Worm (Caenorhabditis elegans): ENCODE data around the gene Y54F10BM.12.

The Y54F10BM.12 gene

ce11 chrIII:2310996-2311395 lies 18.5 kb downstream of the Y54F10BM.12 start:
- no peak for TF ChIP-seq him-1 (tag; optimal IDR thresholded peaks at IDR 0.05)
- TF ChIP-seq W03F9.2 (tag; optimal IDR thresholded peaks at IDR 0.05): no peak
- TF ChIP-seq dao-5 (tag; optimal IDR thresholded peaks at IDR 0.05): no peak

- no peak for TF ChIP-seq dao-5 (tag; optimal IDR thresholded peaks at IDR 0.05)
- TF ChIP-seq W03F9.2 (tag; optimal IDR thresholded peaks at IDR 0.05): no peak
- TF ChIP-seq him-1 (tag; optimal IDR thresholded peaks at IDR 0.05): no peak
Observed at ce11 chrIII:2308026-2308425, 21.5 kb downstream of the Y54F10BM.12 start, which contains the start of the genes fbxa-1 and Y54F10BM.20. Gene fbxa-1 (minus strand): TSS chrIII:2308126. Gene Y54F10BM.20 (plus strand): TSS chrIII:2308256.

- TF ChIP-seq W03F9.2 (tag; optimal IDR thresholded peaks at IDR 0.05): no peak
- no peak for TF ChIP-seq dao-5 (tag; optimal IDR thresholded peaks at IDR 0.05)
- no peak for TF ChIP-seq him-1 (tag; optimal IDR thresholded peaks at IDR 0.05)
Observed at ce11 chrIII:2304867-2305266, 24.6 kb downstream of the Y54F10BM.12 start, which contains the start of gene Y54F10BM.9. Gene Y54F10BM.9 (minus strand): TSS chrIII:2304927.

- TF ChIP-seq W03F9.2 (tag; optimal IDR thresholded peaks at IDR 0.05) (no peak), him-1 (tag; optimal IDR thresholded peaks at IDR 0.05) (no peak), dao-5 (tag; optimal IDR thresholded peaks at IDR 0.05) (no peak)
Observed at ce11 chrIII:2304149-2304548, 25.3 kb downstream of the Y54F10BM.12 start.

- TF ChIP-seq W03F9.2 (tag; optimal IDR thresholded peaks at IDR 0.05) (no peak), him-1 (tag; optimal IDR thresholded peaks at IDR 0.05) (no peak), dao-5 (tag; optimal IDR thresholded peaks at IDR 0.05) (no peak)
Observed at ce11 chrIII:2294736-2295135, 34.7 kb downstream of the Y54F10BM.12 start.

- TF ChIP-seq W03F9.2 (tag; optimal IDR thresholded peaks at IDR 0.05) (no peak), dao-5 (tag; optimal IDR thresholded peaks at IDR 0.05) (no peak), him-1 (tag; optimal IDR thresholded peaks at IDR 0.05) (no peak)
Observed at ce11 chrIII:2291139-2291538, 38.3 kb downstream of the Y54F10BM.12 start, which contains the start of gene fbxa-219. Gene fbxa-219 (plus strand): TSS chrIII:2291415.

- TF ChIP-seq W03F9.2 (tag; optimal IDR thresholded peaks at IDR 0.05) (no peak), him-1 (tag; optimal IDR thresholded peaks at IDR 0.05) (no peak), dao-5 (tag; optimal IDR thresholded peaks at IDR 0.05) (no peak)
Observed at ce11 chrIII:2288261-2288660, 41.2 kb downstream of the Y54F10BM.12 start.

- no peak for TF ChIP-seq dao-5 (tag; optimal IDR thresholded peaks at IDR 0.05)
- no peak for TF ChIP-seq him-1 (tag; optimal IDR thresholded peaks at IDR 0.05)
- no peak for TF ChIP-seq W03F9.2 (tag; optimal IDR thresholded peaks at IDR 0.05)
Observed at ce11 chrIII:2283341-2283847, 46.1 kb downstream of the Y54F10BM.12 start.

DNA sequence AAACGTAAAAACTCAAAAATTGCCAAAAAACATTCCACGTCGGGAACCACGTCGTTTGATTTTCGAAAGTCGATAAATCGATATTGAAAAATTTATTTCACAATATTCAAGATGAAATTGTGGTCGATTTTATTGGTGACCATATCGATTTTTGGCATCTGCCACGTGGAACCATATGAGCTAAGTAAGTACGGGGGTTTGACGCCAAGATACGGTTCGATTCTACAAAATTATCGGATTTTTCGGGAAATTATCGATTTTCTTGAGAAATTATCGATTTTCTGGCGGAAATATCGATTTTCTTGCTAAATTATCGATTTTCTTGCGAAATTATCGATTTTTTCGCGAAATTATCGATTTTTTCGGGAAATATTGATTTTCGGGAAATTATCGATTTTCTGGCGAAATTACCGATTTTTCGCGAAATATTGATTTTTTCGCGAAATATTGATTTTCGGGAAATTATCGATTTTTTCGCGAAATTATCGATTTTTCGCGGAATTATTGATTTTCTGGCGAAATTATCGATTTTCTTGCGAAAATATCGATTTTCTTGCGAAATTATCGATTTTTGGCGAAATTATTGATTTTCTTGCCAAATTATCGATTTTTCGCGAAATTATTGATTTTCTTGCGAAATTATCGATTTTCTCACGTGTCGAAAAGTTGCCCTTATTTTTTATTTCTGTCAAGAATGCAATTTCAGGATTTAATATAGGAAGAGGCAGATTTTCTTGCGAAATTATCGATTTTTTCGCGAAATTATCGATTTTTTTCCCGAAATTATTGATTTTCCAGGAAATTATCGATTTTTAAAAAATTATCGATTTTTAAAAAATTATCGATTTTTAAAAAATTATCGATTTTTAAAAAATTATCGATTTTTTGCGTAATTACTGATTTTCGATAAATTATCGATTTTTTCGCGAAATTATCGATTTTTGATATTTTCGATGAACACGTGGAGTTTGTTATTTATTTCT lies 47.2 kb downstream of the Y54F10BM.12 start, which contains the start of gene Y54F10BM.3:
Gene Y54F10BM.3, plus strand, starts transcription at position 51 of the 983 bp plus-strand sequence.
- TF ChIP-seq W03F9.2 (tag; optimal IDR thresholded peaks at IDR 0.05): no peak

DNA sequence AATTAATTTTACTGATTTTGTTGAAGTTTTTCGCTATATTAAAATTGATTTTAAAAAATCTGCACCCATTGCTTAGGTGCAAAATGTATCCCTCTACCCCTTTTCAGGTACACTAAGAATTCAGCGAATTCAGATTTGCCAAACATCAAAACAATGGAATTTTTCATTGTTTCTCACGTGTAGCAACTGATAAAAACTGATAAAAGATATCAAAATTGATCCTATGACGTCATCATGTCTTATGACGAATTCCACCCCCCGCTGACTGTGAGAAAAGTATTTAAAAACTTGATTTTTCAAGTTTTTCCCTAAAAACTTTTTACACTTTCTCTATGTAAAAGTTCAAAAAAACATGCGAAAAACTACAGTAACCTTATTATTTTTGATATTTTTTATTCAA lies 48.9 kb downstream of the Y54F10BM.12 start, which contains the start of gene Y54F10BM.22:
Gene Y54F10BM.22, plus strand, starts transcription at position 331 of the 400 bp plus-strand sequence.
- TF ChIP-seq dao-5 (tag; optimal IDR thresholded peaks at IDR 0.05) (no peak), him-1 (tag; optimal IDR thresholded peaks at IDR 0.05) (no peak), W03F9.2 (tag; optimal IDR thresholded peaks at IDR 0.05) (no peak)

DNA sequence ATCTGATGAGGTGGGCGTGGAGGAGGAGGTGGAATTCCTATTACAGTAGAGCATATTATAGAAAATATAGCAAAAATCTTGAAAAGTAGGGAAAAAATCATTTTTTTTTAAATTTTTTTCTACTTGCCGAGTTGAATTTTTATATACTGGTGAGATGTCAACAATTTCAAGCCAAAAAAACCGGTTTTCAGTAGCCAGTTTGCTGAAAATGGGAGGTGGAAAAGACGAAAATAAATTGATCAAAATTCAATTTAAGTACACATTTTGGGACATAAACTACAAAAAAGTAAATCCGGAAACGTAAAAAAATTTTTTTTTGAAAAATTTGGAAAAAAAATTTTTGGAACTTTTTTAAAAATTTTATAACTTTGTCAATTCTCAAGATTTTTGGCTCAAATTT lies 50.0 kb downstream of the Y54F10BM.12 start, which contains the start of gene Y54F10BM.23:
Gene Y54F10BM.23, minus strand, starts transcription at position 101 of the 400 bp plus-strand sequence.
- TF ChIP-seq him-1 (tag; optimal IDR thresholded peaks at IDR 0.05) (no peak), W03F9.2 (tag; optimal IDR thresholded peaks at IDR 0.05) (no peak), dao-5 (tag; optimal IDR thresholded peaks at IDR 0.05) (no peak)
